Worm (Caenorhabditis elegans) whole organism, L2 larva: Measurements from ENCODE around the gene F17C8.9.

Source experiments
- C34F6.9 ChIP-seq: fragments of 150-350 bp; optimal IDR thresholded peaks from 2 replicates; lab custom pipeline; 2014; ENCODE audit warnings: missing biosample characterization, missing genetic modification characterization
- F13H6.1 ChIP-seq: sonication (generic microtip); optimal IDR thresholded peaks from 2 replicates; lab custom pipeline; 2016; ENCODE audit warnings: missing genetic modification characterization, missing compliant biosample characterization
- R02D3.7 ChIP-seq: fragments of 150-350 bp; optimal IDR thresholded peaks from 2 replicates; lab custom pipeline; 2014; ENCODE audit warnings: missing biosample characterization, missing genetic modification characterization
- Y55F3AM.14 ChIP-seq: fragments of 200-800 bp; sonication (Bioruptor generic); optimal IDR thresholded peaks from 2 replicates; lab custom pipeline; 2018; ENCODE audit warnings: mild to moderate bottlenecking, missing genetic modification characterization, missing compliant biosample characterization
- ZK546.5 ChIP-seq: sonication (generic microtip); optimal IDR thresholded peaks from 2 replicates; lab custom pipeline; 2017; ENCODE audit warnings: missing biosample characterization, missing genetic modification characterization
- alr-1 ChIP-seq: fragments of 150-350 bp; optimal IDR thresholded peaks from 2 replicates; lab custom pipeline; 2014; ENCODE audit warnings: missing biosample characterization, missing genetic modification characterization
- aly-2 ChIP-seq: fragments of 150-350 bp; optimal IDR thresholded peaks from 2 replicates; lab custom pipeline; 2014; ENCODE audit warnings: missing biosample characterization, missing genetic modification characterization
- ama-1 ChIP-seq: fragments of 150-350 bp; optimal IDR thresholded peaks from 2 replicates; lab custom pipeline; 2018; ENCODE audit warnings: inconsistent platforms
- ceh-82 ChIP-seq: fragments of 150-350 bp; optimal IDR thresholded peaks from 2 replicates; lab custom pipeline; 2014; ENCODE audit warnings: missing biosample characterization, missing genetic modification characterization
- crh-2 ChIP-seq: sonication (generic microtip); optimal IDR thresholded peaks from 2 replicates; lab custom pipeline; 2017; ENCODE audit warnings: missing biosample characterization, missing genetic modification characterization
- dmd-4 ChIP-seq: sonication (generic microtip); optimal IDR thresholded peaks from 2 replicates; lab custom pipeline; 2017; ENCODE audit warnings: missing biosample characterization, missing genetic modification characterization
- egl-27 ChIP-seq: sonication (generic microtip); optimal IDR thresholded peaks from 3 replicates; lab custom pipeline; 2017; ENCODE audit warnings: missing biosample characterization, missing genetic modification reagents, missing genetic modification characterization
- elt-1 ChIP-seq: fragments of 150-350 bp; optimal IDR thresholded peaks from 2 replicates; lab custom pipeline; 2014; ENCODE audit warnings: missing biosample characterization, missing genetic modification characterization
- elt-3 ChIP-seq: sonication (generic microtip); optimal IDR thresholded peaks from 2 replicates; lab custom pipeline; 2017; ENCODE audit warnings: missing biosample characterization, missing genetic modification characterization
- fos-1 ChIP-seq: fragments of 150-350 bp; optimal IDR thresholded peaks from 2 replicates; lab custom pipeline; 2014; ENCODE audit warnings: missing biosample characterization, missing genetic modification characterization
- gmeb-1 ChIP-seq: fragments of 150-350 bp; optimal IDR thresholded peaks from 2 replicates; lab custom pipeline; 2014; ENCODE audit warnings: missing biosample characterization, missing genetic modification characterization
- lin-11 ChIP-seq: fragments of 150-350 bp; sonication (generic microtip); optimal IDR thresholded peaks from 2 replicates; lab custom pipeline; 2014; ENCODE audit warnings: missing biosample characterization, missing genetic modification characterization, inconsistent platforms, mixed read lengths
- lin-13 ChIP-seq: fragments of 150-350 bp; optimal IDR thresholded peaks from 2 replicates; lab custom pipeline; 2014; ENCODE audit warnings: missing biosample characterization, missing genetic modification reagents, missing genetic modification characterization
- lsy-2 ChIP-seq, 2 experiments: fragments of 150-350 bp in 1 of 2; sonication (generic microtip) in 1 of 2; optimal IDR thresholded peaks; 2 replicates each; lab custom pipeline; 2014 to 2017; ENCODE audit warnings: missing biosample characterization in 2 of 2, missing genetic modification characterization in 2 of 2
- mab-5 ChIP-seq: fragments of 150-350 bp; optimal IDR thresholded peaks from 2 replicates; lab custom pipeline; 2014; ENCODE audit warnings: missing biosample characterization, missing genetic modification characterization
- mbf-1 ChIP-seq: sonication (generic microtip); optimal IDR thresholded peaks from 2 replicates; lab custom pipeline; 2017; ENCODE audit warnings: missing biosample characterization, missing genetic modification characterization
- mdl-1 ChIP-seq, 2 experiments: fragments of 150-350 bp in 1 of 2; sonication (generic microtip) in 1 of 2; optimal IDR thresholded peaks; 2 replicates each; lab custom pipeline; 2017; ENCODE audit warnings: missing biosample characterization in 2 of 2, missing genetic modification characterization in 2 of 2
- nhr-11 ChIP-seq: fragments of 150-350 bp; optimal IDR thresholded peaks from 2 replicates; lab custom pipeline; 2014; ENCODE audit warnings: missing biosample characterization, missing genetic modification characterization
- nhr-129 ChIP-seq: fragments of 150-350 bp; optimal IDR thresholded peaks from 2 replicates; lab custom pipeline; 2014; ENCODE audit warnings: missing biosample characterization, missing genetic modification characterization
- nhr-21 ChIP-seq: fragments of 150-350 bp; optimal IDR thresholded peaks from 2 replicates; lab custom pipeline; 2014; ENCODE audit warnings: missing biosample characterization, missing genetic modification characterization
- nhr-23 ChIP-seq: fragments of 150-350 bp; optimal IDR thresholded peaks from 2 replicates; lab custom pipeline; 2014; ENCODE audit warnings: missing biosample characterization, missing genetic modification reagents, missing genetic modification characterization
- nhr-25 ChIP-seq: fragments of 150-350 bp; sonication (generic microtip); optimal IDR thresholded peaks from 3 replicates; lab custom pipeline; 2014; ENCODE audit warnings: missing biosample characterization, missing genetic modification characterization
- nhr-6 ChIP-seq: fragments of 150-350 bp; optimal IDR thresholded peaks from 2 replicates; lab custom pipeline; 2014; ENCODE audit warnings: missing biosample characterization, missing genetic modification characterization
- nhr-77 ChIP-seq: fragments of 150-350 bp; optimal IDR thresholded peaks from 2 replicates; lab custom pipeline; 2014; ENCODE audit warnings: missing biosample characterization, missing genetic modification characterization
- peb-1 ChIP-seq: fragments of 150-350 bp; optimal IDR thresholded peaks from 2 replicates; lab custom pipeline; 2014; ENCODE audit warnings: missing biosample characterization, missing genetic modification characterization
- sem-4 ChIP-seq: fragments of 150-350 bp; optimal IDR thresholded peaks from 2 replicates; lab custom pipeline; 2014; ENCODE audit warnings: missing biosample characterization, missing genetic modification reagents, missing genetic modification characterization
- skn-1 ChIP-seq: sonication (generic microtip); optimal IDR thresholded peaks from 2 replicates; lab custom pipeline; 2017; ENCODE audit warnings: missing biosample characterization, missing genetic modification characterization
- sma-3 ChIP-seq: sonication (generic microtip); optimal IDR thresholded peaks from 2 replicates; lab custom pipeline; 2016; ENCODE audit warnings: missing genetic modification reagents, missing genetic modification characterization, missing compliant biosample characterization
- sma-9 ChIP-seq, 2 experiments: fragments of 150-350 bp in 1 of 2; sonication (generic microtip) in 1 of 2; optimal IDR thresholded peaks; 2 replicates each; lab custom pipeline; 2014 to 2016; ENCODE audit warnings: missing genetic modification characterization in 2 of 2, mild to moderate bottlenecking in 1 of 2, missing biosample characterization in 1 of 2, missing compliant biosample characterization in 1 of 2, missing genetic modification reagents in 1 of 2, moderate library complexity in 1 of 2
- snpc-4 ChIP-seq: fragments of 150-350 bp; optimal IDR thresholded peaks from 2 replicates; lab custom pipeline; 2014; ENCODE audit warnings: missing biosample characterization, missing genetic modification characterization
- unc-55 ChIP-seq: fragments of 150-350 bp; sonication (generic microtip); optimal IDR thresholded peaks from 3 replicates; lab custom pipeline; 2014; ENCODE audit warnings: missing biosample characterization, missing genetic modification reagents, missing genetic modification characterization
- unc-62 ChIP-seq: fragments of 150-350 bp; optimal IDR thresholded peaks from 2 replicates; lab custom pipeline; 2014; ENCODE audit warnings: missing biosample characterization, missing genetic modification reagents, missing genetic modification characterization
- zag-1 ChIP-seq: fragments of 150-350 bp; optimal IDR thresholded peaks from 2 replicates; lab custom pipeline; 2014; ENCODE audit warnings: missing biosample characterization, missing genetic modification characterization
- ztf-1 ChIP-seq: fragments of 200-800 bp; sonication (Bioruptor generic); conservative IDR thresholded peaks from 2 replicates; pipeline ENCODE4 v1.3.6; 2022; ENCODE audit warnings: missing genetic modification characterization, missing compliant biosample characterization
- ztf-11 ChIP-seq: sonication (generic microtip); optimal IDR thresholded peaks from 2 replicates; lab custom pipeline; 2017; ENCODE audit warnings: missing biosample characterization, missing genetic modification characterization
- ztf-4 ChIP-seq: fragments of 150-350 bp; optimal IDR thresholded peaks from 2 replicates; lab custom pipeline; 2014; ENCODE audit warnings: missing biosample characterization, missing genetic modification characterization

F17C8.9 gene

ce11 chrIII:4734056-4734455 lies at the start of gene F17C8.9:
Gene F17C8.9, plus strand, starts transcription at chrIII:4734356.
- TF ChIP-seq sem-4 (tag; lab: Kevin White, UChicago) (no peak), ceh-82 (tag; lab: Kevin White, UChicago) (no peak), nhr-11 (tag; lab: Kevin White, UChicago) (no peak), F13H6.1 (no peak), unc-55 (GFP tag; lab: Kevin White, UChicago) (no peak), nhr-77 (tag; lab: Kevin White, UChicago) (no peak), sma-3 (no peak), ama-1 (lab: Kevin White, UChicago) (no peak), gmeb-1 (tag; lab: Kevin White, UChicago) (no peak), dmd-4 (no peak), egl-27 (tag; lab: Kevin White, UChicago) (no peak), lsy-2 (tag; optimal IDR thresholded peaks at IDR 0.05; lab: Kevin White, UChicago) (no peak), sma-9 (GFP tag; optimal IDR thresholded peaks at IDR 0.05; lab: Kevin White, UChicago) (no peak), sma-9 (tag; optimal IDR thresholded peaks at IDR 0.05; lab: Kevin White, UChicago) (no peak), ztf-1 (GFP tag; lab: Robert Waterston, UW) (no peak), lin-13 (GFP tag; lab: Kevin White, UChicago) (no peak), crh-2 (tag; lab: Kevin White, UChicago) (no peak), lin-11 (tag; lab: Kevin White, UChicago) (no peak), fos-1 (no peak), nhr-6 (tag; lab: Kevin White, UChicago) (no peak), Y55F3AM.14 (no peak)

- TF ChIP-seq Y55F3AM.14 (no peak), ceh-82 (tag; lab: Kevin White, UChicago) (no peak), C34F6.9 (tag; lab: Kevin White, UChicago) (peak; percentile 46), mbf-1 (no peak), nhr-129 (tag; lab: Kevin White, UChicago) (peak; percentile 51), ztf-4 (tag; lab: Kevin White, UChicago) (no peak), unc-62 (GFP tag; lab: Kevin White, UChicago) (no peak), nhr-23 (tag; lab: Kevin White, UChicago) (no peak), F13H6.1 (peak; percentile 39), elt-3 (tag; lab: Kevin White, UChicago) (no peak), lsy-2 (tag; optimal IDR thresholded peaks at IDR 0.05; lab: Kevin White, UChicago) (peak in 1 of 2 experiments; percentile 56), lin-11 (tag; lab: Kevin White, UChicago) (no peak), R02D3.7 (tag; lab: Kevin White, UChicago) (no peak)
Observed at ce11 chrIII:4687134-4687533, 47.0 kb upstream of the F17C8.9 start.

ce11 chrIII:4688356-4688755 lies 45.8 kb upstream of the F17C8.9 start, which contains the start of gene tag-243:
Gene tag-243, minus strand, starts transcription at chrIII:4688456.
- no peak for TF ChIP-seq elt-1
- TF ChIP-seq skn-1 (tag; lab: Kevin White, UChicago): no peak
- TF ChIP-seq nhr-25: no peak
- no peak for TF ChIP-seq mab-5 (tag; lab: Kevin White, UChicago)
- no peak for TF ChIP-seq unc-55 (GFP tag; lab: Kevin White, UChicago)
- no peak for TF ChIP-seq nhr-23 (tag; lab: Kevin White, UChicago)
- no peak for TF ChIP-seq alr-1 (tag; lab: Kevin White, UChicago)

- TF ChIP-seq fos-1: peak; percentile 10
- TF ChIP-seq nhr-11 (tag; lab: Kevin White, UChicago): no peak
Observed at ce11 chrIII:4688965-4689364, 45.2 kb upstream of the F17C8.9 start, which contains the start of gene ppat-1. Gene ppat-1, plus strand, starts transcription at chrIII:4689280.

- TF ChIP-seq egl-27 (tag; lab: Kevin White, UChicago) (peak; percentile 77), ceh-82 (tag; lab: Kevin White, UChicago) (no peak), ztf-11 (tag; lab: Kevin White, UChicago) (no peak), mdl-1 (tag; optimal IDR thresholded peaks at IDR 0.05; lab: Kevin White, UChicago) (peak in 1 of 2 experiments; percentile 70), ZK546.5 (tag; lab: Kevin White, UChicago) (no peak), C34F6.9 (tag; lab: Kevin White, UChicago) (peak; percentile 68), dmd-4 (no peak), sem-4 (tag; lab: Kevin White, UChicago) (peak; percentile 50), sma-3 (peak; percentile 76), lin-11 (tag; lab: Kevin White, UChicago) (peak; percentile 48), peb-1 (no peak), crh-2 (tag; lab: Kevin White, UChicago) (peak; percentile 90), aly-2 (tag; lab: Kevin White, UChicago) (no peak), fos-1 (peak; percentile 89), unc-55 (GFP tag; lab: Kevin White, UChicago) (no peak), sma-9 (GFP tag; optimal IDR thresholded peaks at IDR 0.05; lab: Kevin White, UChicago) (peak; percentile 85), sma-9 (tag; optimal IDR thresholded peaks at IDR 0.05; lab: Kevin White, UChicago) (no peak), alr-1 (tag; lab: Kevin White, UChicago) (no peak), F13H6.1 (peak; percentile 66), ztf-1 (GFP tag; lab: Robert Waterston, UW) (no peak), nhr-23 (tag; lab: Kevin White, UChicago) (no peak), nhr-11 (tag; lab: Kevin White, UChicago) (peak; percentile 32), lin-13 (GFP tag; lab: Kevin White, UChicago) (peak; percentile 70), Y55F3AM.14 (peak; percentile 78), nhr-21 (peak; percentile 76), zag-1 (no peak), nhr-6 (tag; lab: Kevin White, UChicago) (peak; percentile 48), snpc-4 (tag; lab: Kevin White, UChicago) (no peak), ztf-4 (tag; lab: Kevin White, UChicago) (peak; percentile 74), nhr-129 (tag; lab: Kevin White, UChicago) (peak; percentile 96), lsy-2 (tag; optimal IDR thresholded peaks at IDR 0.05; lab: Kevin White, UChicago) (peak; percentile 54 to 79)
Observed at ce11 chrIII:4689595-4689994, 44.6 kb upstream of the F17C8.9 start.
